Worm (Caenorhabditis elegans) whole organism, L3 larva: ENCODE results near the gene ins-16.
"Not testable (repeated sequence)": the region's sequence is repeated elsewhere in the genome, so short reads cannot be mapped to it uniquely, and the experiment has no call there.

Experiments used
- ZK546.5 ChIP-seq: sonication (generic microtip); optimal IDR thresholded peaks from 2 replicates; lab custom pipeline; 2017; ENCODE audit warnings: missing biosample characterization, missing genetic modification characterization
- aly-2 ChIP-seq: fragments of 150-350 bp; optimal IDR thresholded peaks from 2 replicates; lab custom pipeline; 2014; ENCODE audit warnings: missing biosample characterization, missing genetic modification characterization
- ceh-16 ChIP-seq: sonication (generic microtip); optimal IDR thresholded peaks from 2 replicates; lab custom pipeline; 2017; ENCODE audit warnings: missing biosample characterization, missing genetic modification characterization
- ceh-9 ChIP-seq: sonication (generic microtip); optimal IDR thresholded peaks from 2 replicates; lab custom pipeline; 2018; ENCODE audit warnings: missing biosample characterization, missing genetic modification characterization
- daf-12 ChIP-seq: fragments of 150-350 bp; optimal IDR thresholded peaks from 2 replicates; lab custom pipeline; 2014; ENCODE audit warnings: missing biosample characterization, missing genetic modification reagents, missing genetic modification characterization
- egl-5 ChIP-seq: fragments of 150-350 bp; optimal IDR thresholded peaks from 2 replicates; lab custom pipeline; 2017; ENCODE audit warnings: missing biosample characterization, missing genetic modification reagents, missing genetic modification characterization, inconsistent platforms
- elt-2 ChIP-seq: sonication (generic microtip); optimal IDR thresholded peaks from 2 replicates; lab custom pipeline; 2016; ENCODE audit warnings: missing genetic modification reagents, mild to moderate bottlenecking, missing genetic modification characterization, missing compliant biosample characterization
- fkh-10 ChIP-seq: sonication (generic microtip); optimal IDR thresholded peaks from 2 replicates; lab custom pipeline; 2017; ENCODE audit warnings: missing biosample characterization, missing genetic modification reagents, missing genetic modification characterization
- mdl-1 ChIP-seq: fragments of 150-350 bp; optimal IDR thresholded peaks from 2 replicates; lab custom pipeline; 2014; ENCODE audit warnings: missing biosample characterization, missing genetic modification characterization
- nhr-12 ChIP-seq: fragments of 150-350 bp; optimal IDR thresholded peaks from 2 replicates; lab custom pipeline; 2014; ENCODE audit warnings: missing biosample characterization, missing genetic modification characterization
- sea-2 ChIP-seq: fragments of 150-350 bp; sonication (generic microtip); optimal IDR thresholded peaks from 4 replicates; lab custom pipeline; 2014; ENCODE audit warnings: missing biosample characterization, missing genetic modification reagents, missing genetic modification characterization
- skn-1 ChIP-seq: fragments of 150-350 bp; optimal IDR thresholded peaks from 2 replicates; lab custom pipeline; 2014; ENCODE audit warnings: missing biosample characterization, missing genetic modification characterization
- unc-62 ChIP-seq: fragments of 150-350 bp; sonication (generic microtip); optimal IDR thresholded peaks from 4 replicates; lab custom pipeline; 2014; ENCODE audit warnings: missing biosample characterization, missing genetic modification reagents, missing genetic modification characterization

- TF ChIP-seq unc-62 (GFP tag; lab: Kevin White, UChicago); aly-2; fkh-10 (GFP tag; lab: Kevin White, UChicago); mdl-1 (tag; lab: Kevin White, UChicago); skn-1 (tag; lab: Kevin White, UChicago); sea-2 (GFP tag; lab: Kevin White, UChicago); egl-5 (tag; lab: Kevin White, UChicago); ZK546.5 (tag; lab: Kevin White, UChicago); ceh-16 (tag; lab: Kevin White, UChicago); daf-12 (tag; lab: Kevin White, UChicago); nhr-12 (tag; lab: Kevin White, UChicago); ceh-9 (tag; lab: Kevin White, UChicago); elt-2 (tag; lab: Kevin White, UChicago): not testable (repeated sequence)
Measured at ce11 chrIII:2013876-2014474, 46.8 kb downstream of the ins-16 start.
